Worm (Caenorhabditis elegans) whole organism, young adult: ENCODE results near the gene F57C2.4.

Experiments
- D2030.7 ChIP-seq: fragments of 200-800 bp; sonication (Bioruptor generic); IDR thresholded peaks from 2 replicates; pipeline ENCODE4 v1.3.6; 2022; ENCODE audit warnings: missing genetic modification reagents, missing genetic modification characterization, missing compliant biosample characterization
- F33H1.4 ChIP-seq: fragments of 200-800 bp; sonication (Bioruptor generic); IDR thresholded peaks from 2 replicates; pipeline ENCODE4 v1.3.6; 2022; ENCODE audit warnings: missing genetic modification reagents, missing genetic modification characterization, missing compliant biosample characterization
- F49E8.2 ChIP-seq: sonication (generic microtip); optimal IDR thresholded peaks from 3 replicates; lab custom pipeline; 2017; ENCODE audit warnings: missing genetic modification characterization, mild to moderate bottlenecking, missing compliant biosample characterization, antibody characterized with exemption, moderate library complexity; ENCODE audit not compliant: insufficient read depth
- K12H6.12 ChIP-seq: fragments of 200-800 bp; sonication (Bioruptor generic); optimal IDR thresholded peaks from 2 replicates; lab custom pipeline; 2018; ENCODE audit warnings: mild to moderate bottlenecking, missing genetic modification characterization, missing compliant biosample characterization
- T07F8.4 ChIP-seq: sonication (generic microtip); optimal IDR thresholded peaks from 2 replicates; lab custom pipeline; 2016; ENCODE audit warnings: mild to moderate bottlenecking, missing genetic modification characterization, moderate library complexity, missing compliant biosample characterization
- aptf-3 ChIP-seq: fragments of 200-800 bp; sonication (Bioruptor generic); IDR thresholded peaks from 2 replicates; pipeline ENCODE4 v1.3.6; 2022; ENCODE audit warnings: missing genetic modification characterization, missing compliant biosample characterization
- attf-5 ChIP-seq: fragments of 200-800 bp; sonication (Bioruptor generic); optimal IDR thresholded peaks from 2 replicates; lab custom pipeline; 2018; ENCODE audit warnings: mild to moderate bottlenecking, missing genetic modification characterization, missing compliant biosample characterization
- ccch-3 ChIP-seq: fragments of 200-800 bp; sonication (Bioruptor generic); optimal IDR thresholded peaks from 2 replicates; lab custom pipeline; 2018; ENCODE audit warnings: mild to moderate bottlenecking, missing genetic modification characterization, missing compliant biosample characterization
- ceh-79 ChIP-seq: sonication (generic microtip); optimal IDR thresholded peaks from 2 replicates; lab custom pipeline; 2017; ENCODE audit warnings: mild to moderate bottlenecking, missing genetic modification characterization, missing compliant biosample characterization
- ceh-91 ChIP-seq: fragments of 200-800 bp; sonication (Bioruptor generic); IDR thresholded peaks from 2 replicates; pipeline ENCODE4 v1.3.6; 2022; ENCODE audit warnings: missing genetic modification reagents, missing genetic modification characterization, missing compliant biosample characterization
- dox-1 ChIP-seq: fragments of 200-800 bp; sonication (Bioruptor generic); IDR thresholded peaks from 2 replicates; pipeline ENCODE4 v1.3.6; 2022; ENCODE audit warnings: missing genetic modification reagents, missing genetic modification characterization, missing compliant biosample characterization
- egl-18 ChIP-seq: fragments of 200-800 bp; sonication (Bioruptor generic); IDR thresholded peaks from 2 replicates; pipeline ENCODE4 v1.3.6; 2022; ENCODE audit warnings: missing genetic modification reagents, missing genetic modification characterization, missing compliant biosample characterization
- egrh-3 ChIP-seq: fragments of 200-800 bp; sonication (Bioruptor generic); IDR thresholded peaks from 2 replicates; pipeline ENCODE4 v1.3.6; 2022; ENCODE audit warnings: missing genetic modification reagents, missing genetic modification characterization, missing compliant biosample characterization
- fkh-3 ChIP-seq: sonication (generic microtip); optimal IDR thresholded peaks from 2 replicates; lab custom pipeline; 2016; ENCODE audit warnings: mild to moderate bottlenecking, missing genetic modification characterization, missing compliant biosample characterization
- gei-17 ChIP-seq: fragments of 200-800 bp; sonication (Bioruptor generic); optimal IDR thresholded peaks from 2 replicates; lab custom pipeline; 2018; ENCODE audit warnings: mild to moderate bottlenecking, missing genetic modification characterization, missing compliant biosample characterization
- hmg-1.2 ChIP-seq: fragments of 200-800 bp; sonication (Bioruptor generic); IDR thresholded peaks from 2 replicates; pipeline ENCODE4 v1.3.6; 2022; ENCODE audit warnings: missing genetic modification reagents, missing genetic modification characterization, missing compliant biosample characterization
- lin-26 ChIP-seq: fragments of 200-800 bp; sonication (Bioruptor generic); IDR thresholded peaks from 2 replicates; pipeline ENCODE4 v1.3.6; 2022; ENCODE audit warnings: missing genetic modification reagents, missing genetic modification characterization, missing compliant biosample characterization
- lsl-1 ChIP-seq: fragments of 200-800 bp; sonication (Bioruptor generic); optimal IDR thresholded peaks from 2 replicates; lab custom pipeline; 2018; ENCODE audit warnings: mild to moderate bottlenecking, missing genetic modification characterization, moderate library complexity, missing compliant biosample characterization
- madf-6 ChIP-seq: fragments of 200-800 bp; sonication (Bioruptor generic); IDR thresholded peaks from 2 replicates; pipeline ENCODE4 v1.3.6; 2022; ENCODE audit warnings: missing genetic modification reagents, missing genetic modification characterization, missing compliant biosample characterization
- madf-8 ChIP-seq: fragments of 200-800 bp; sonication (Bioruptor generic); conservative IDR thresholded peaks from 2 replicates; pipeline ENCODE4 v1.3.6; 2022; ENCODE audit warnings: missing genetic modification reagents, missing genetic modification characterization, missing compliant biosample characterization
- mcd-1 ChIP-seq: fragments of 200-800 bp; sonication (Bioruptor generic); IDR thresholded peaks from 2 replicates; pipeline ENCODE4 v1.3.6; 2022; ENCODE audit warnings: missing genetic modification reagents, missing genetic modification characterization, missing compliant biosample characterization
- mel-28 ChIP-seq: sonication (generic microtip); optimal IDR thresholded peaks from 2 replicates; lab custom pipeline; 2016; ENCODE audit warnings: borderline replicate concordance, mild to moderate bottlenecking, missing genetic modification characterization, missing compliant biosample characterization
- nhr-27 ChIP-seq: fragments of 200-800 bp; sonication (Bioruptor generic); optimal IDR thresholded peaks from 2 replicates; lab custom pipeline; 2018; ENCODE audit warnings: mild to moderate bottlenecking, missing genetic modification characterization, moderate library complexity, missing compliant biosample characterization
- nhr-90 ChIP-seq: sonication (generic microtip); optimal IDR thresholded peaks from 2 replicates; lab custom pipeline; 2016; ENCODE audit warnings: missing genotype, mild to moderate bottlenecking, missing genetic modification characterization, missing compliant biosample characterization
- tbp1 ChIP-seq: fragments of 200-800 bp; sonication (Bioruptor generic); optimal IDR thresholded peaks from 2 replicates; lab custom pipeline; 2018; ENCODE audit warnings: mild to moderate bottlenecking, missing genetic modification characterization, missing compliant biosample characterization
- tbx-9 ChIP-seq: sonication (generic microtip); optimal IDR thresholded peaks from 2 replicates; lab custom pipeline; 2016; ENCODE audit warnings: borderline replicate concordance, missing genetic modification characterization, inconsistent platforms, missing compliant biosample characterization
- tlf-1 ChIP-seq: fragments of 200-800 bp; sonication (Bioruptor generic); optimal IDR thresholded peaks from 2 replicates; lab custom pipeline; 2018; ENCODE audit warnings: mild to moderate bottlenecking, missing genetic modification characterization, missing compliant biosample characterization
- xnd-1 ChIP-seq: sonication (generic microtip); optimal IDR thresholded peaks from 2 replicates; lab custom pipeline; 2016; ENCODE audit warnings: missing genotype, missing genetic modification reagents, missing genetic modification characterization, missing compliant biosample characterization
- zfh-2 ChIP-seq: fragments of 200-800 bp; sonication (Bioruptor generic); conservative IDR thresholded peaks from 2 replicates; pipeline ENCODE4 v1.3.6; 2022; ENCODE audit warnings: missing genetic modification reagents, missing genetic modification characterization, missing compliant biosample characterization
- ztf-18 ChIP-seq: sonication (generic microtip); optimal IDR thresholded peaks from 2 replicates; lab custom pipeline; 2016; ENCODE audit warnings: missing genotype, mild to moderate bottlenecking, missing genetic modification characterization, missing compliant biosample characterization
- ztf-28 ChIP-seq: fragments of 200-800 bp; sonication (Bioruptor generic); IDR thresholded peaks from 2 replicates; pipeline ENCODE4 v1.3.6; 2022; ENCODE audit warnings: missing genetic modification reagents, missing genetic modification characterization, missing compliant biosample characterization
- ztf-6 ChIP-seq: fragments of 200-800 bp; sonication (Bioruptor generic); IDR thresholded peaks from 2 replicates; pipeline ENCODE4 v1.3.6; 2022; ENCODE audit warnings: missing genetic modification reagents, missing genetic modification characterization, missing compliant biosample characterization

The F57C2.4 gene

DNA sequence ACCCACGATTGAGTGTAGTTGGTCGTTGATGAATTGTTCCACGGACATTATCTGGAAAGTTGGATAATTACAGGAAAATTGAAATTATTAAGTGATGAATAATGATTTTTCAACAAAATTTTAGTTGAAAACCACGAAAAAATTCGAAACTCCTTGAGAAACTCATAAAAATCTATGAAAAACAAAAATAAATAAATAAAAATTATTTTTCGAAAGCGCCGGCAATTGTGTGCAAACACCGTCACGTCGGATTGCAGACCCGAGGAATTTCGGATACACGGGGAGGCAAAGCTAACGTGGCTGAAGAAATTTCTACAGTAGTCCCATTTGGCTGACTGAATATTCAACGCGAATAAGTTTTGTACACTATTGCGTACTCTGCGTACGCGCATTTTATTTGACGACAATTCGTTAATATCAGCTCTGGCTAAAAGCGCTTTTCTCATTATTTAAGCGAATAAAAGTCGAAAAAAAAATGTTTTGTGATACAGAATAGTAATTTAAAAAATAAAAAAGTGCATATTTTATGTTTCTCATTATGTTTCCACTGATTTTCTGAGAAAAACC, 36.5 kb downstream of the F57C2.4 start, which contains the start of gene mog-4 (continued):
- TF ChIP-seq T07F8.4 (tag; lab: Kevin White, UChicago) = peak; percentile 48
- peak; percentile 100 for TF ChIP-seq ztf-6
- TF ChIP-seq tlf-1 (GFP tag; lab: Kevin White, UChicago) = peak; percentile 98
- peak; percentile 51 for TF ChIP-seq F49E8.2 (tag; lab: Kevin White, UChicago)
- TF ChIP-seq nhr-90 (tag; lab: Kevin White, UChicago) = peak; percentile 64
- peak; percentile 61 for TF ChIP-seq ceh-79
- peak; percentile 98 for TF ChIP-seq lin-26 (GFP tag; lab: Robert Waterston, UW)
- peak; percentile 66 for TF ChIP-seq gei-17
- peak; percentile 58 for TF ChIP-seq nhr-27 (tag; lab: Kevin White, UChicago)
- peak; percentile 100 for TF ChIP-seq hmg-1.2 (GFP tag; lab: Robert Waterston, UW)
- TF ChIP-seq mel-28 (tag; lab: Kevin White, UChicago) = peak; percentile 76
- peak; percentile 97 for TF ChIP-seq K12H6.12 (tag; lab: Kevin White, UChicago)

ce11 chrII:14563766-14564370, 38.8 kb downstream of the F57C2.4 start:
- peak; percentile 43; the same call in 1 of the 2 replicates for TF ChIP-seq D2030.7 (GFP tag; lab: Robert Waterston, UW)
- peak; percentile 97 for TF ChIP-seq hmg-1.2 (GFP tag; lab: Robert Waterston, UW)
- TF ChIP-seq F33H1.4 = peak; percentile 38; the same call in 1 of the 2 replicates
- TF ChIP-seq madf-6 (GFP tag; lab: Robert Waterston, UW) = peak; percentile 70
- TF ChIP-seq mcd-1 (GFP tag; lab: Robert Waterston, UW) = 0 out of 2 replicates have a peak, but pooled peaks have one; percentile 35
- TF ChIP-seq madf-8 = peak; percentile 80
- peak; percentile 40; the same call in 1 of the 2 replicates for TF ChIP-seq ceh-91 (GFP tag; lab: Robert Waterston, UW)
- peak; percentile 78 for TF ChIP-seq lsl-1 (GFP tag; lab: Kevin White, UChicago)
- TF ChIP-seq dox-1 = peak; percentile 70
- peak; percentile 53; the same call in 1 of the 2 replicates for TF ChIP-seq egrh-3
- 0 out of 2 replicates have a peak, but pooled peaks have one; percentile 36 for TF ChIP-seq ztf-28 (GFP tag; lab: Robert Waterston, UW)
- peak; percentile 79 for TF ChIP-seq xnd-1 (tag; lab: Kevin White, UChicago)

- no peak for TF ChIP-seq attf-5
- TF ChIP-seq tbx-9 (tag; lab: Kevin White, UChicago) = no peak
- TF ChIP-seq egl-18 = no peak
- TF ChIP-seq hmg-1.2 (GFP tag; lab: Robert Waterston, UW) = peak; percentile 55
- no peak for TF ChIP-seq tbp1 (GFP tag; lab: Kevin White, UChicago)
- TF ChIP-seq ztf-18 (tag; lab: Kevin White, UChicago) = no peak
- TF ChIP-seq ccch-3 (GFP tag; lab: Kevin White, UChicago) = no peak
- TF ChIP-seq, all 124 proteins: peak for 1
Measured at ce11 chrII:14567811-14568210, 42.7 kb downstream of the F57C2.4 start.

- no peak for TF ChIP-seq fkh-3 (tag; lab: Kevin White, UChicago)
- no peak for TF ChIP-seq aptf-3 (GFP tag; lab: Robert Waterston, UW)
- TF ChIP-seq hmg-1.2 (GFP tag; lab: Robert Waterston, UW) = peak; percentile 98
- TF ChIP-seq egrh-3 = peak; percentile 58
- TF ChIP-seq K12H6.12 (tag; lab: Kevin White, UChicago) = peak; percentile 1
- peak; percentile 91 for TF ChIP-seq zfh-2
Measured at ce11 chrII:14569322-14569721, 44.2 kb downstream of the F57C2.4 start.
